Worm (Caenorhabditis elegans) whole organism, midembryonic: ENCODE results near the gene M70.1.

Experiments used
- T22C8.4 ChIP-seq: fragments of 200-800 bp; sonication (Bioruptor generic); IDR thresholded peaks from 2 replicates; pipeline ENCODE4 v1.3.6; 2022; ENCODE audit warnings: missing genetic modification characterization, missing compliant biosample characterization
- cog-1 ChIP-seq: sonication (generic microtip); optimal IDR thresholded peaks from 2 replicates; lab custom pipeline; 2016; ENCODE audit warnings: missing genetic modification characterization, missing compliant biosample characterization
- flt-1 ChIP-seq: fragments of 200-800 bp; sonication (Bioruptor generic); IDR thresholded peaks from 2 replicates; pipeline ENCODE4 v1.3.6; 2022; ENCODE audit warnings: missing genetic modification characterization, missing compliant biosample characterization
- klf-2 ChIP-seq: fragments of 200-800 bp; sonication (Bioruptor generic); conservative IDR thresholded peaks from 2 replicates; pipeline ENCODE4 v1.3.6; 2022; ENCODE audit warnings: missing genetic modification reagents, missing genetic modification characterization, missing compliant biosample characterization
- med-1 ChIP-seq: sonication (generic microtip); optimal IDR thresholded peaks from 2 replicates; lab custom pipeline; 2017; ENCODE audit warnings: missing genetic modification characterization, mild to moderate bottlenecking, missing compliant biosample characterization, antibody characterized with exemption, missing genetic modification reagents; ENCODE audit not compliant: insufficient read depth
- ref-1 ChIP-seq: fragments of 200-800 bp; sonication (Bioruptor generic); conservative IDR thresholded peaks from 2 replicates; pipeline ENCODE4 v1.3.6; 2022; ENCODE audit warnings: missing genetic modification reagents, missing genetic modification characterization, missing compliant biosample characterization
- tab-1 ChIP-seq: fragments of 200-800 bp; sonication (Bioruptor generic); IDR thresholded peaks from 2 replicates; pipeline ENCODE4 v1.3.6; 2022; ENCODE audit warnings: missing genetic modification characterization, missing compliant biosample characterization
- ztf-23 ChIP-seq: fragments of 200-800 bp; sonication (Bioruptor generic); IDR thresholded peaks from 2 replicates; pipeline ENCODE4 v1.3.6; 2022; ENCODE audit warnings: missing genetic modification reagents, missing genetic modification characterization, missing compliant biosample characterization
- ztf-29 ChIP-seq: fragments of 200-800 bp; sonication (Bioruptor generic); IDR thresholded peaks from 2 replicates; pipeline ENCODE4 v1.3.6; 2022; ENCODE audit warnings: missing genetic modification reagents, missing genetic modification characterization, missing compliant biosample characterization

- no peak for TF ChIP-seq ztf-23
- no peak for TF ChIP-seq ref-1
- TF ChIP-seq ztf-29 (GFP tag; lab: Robert Waterston, UW): no peak
- no peak for TF ChIP-seq flt-1 (GFP tag; lab: Robert Waterston, UW)
- no peak for TF ChIP-seq T22C8.4 (GFP tag; lab: Robert Waterston, UW)
- no peak for TF ChIP-seq tab-1
- TF ChIP-seq klf-2 (GFP tag; lab: Robert Waterston, UW): no peak
- no peak for TF ChIP-seq med-1 (GFP tag; lab: Kevin White, UChicago)
- TF ChIP-seq cog-1 (tag; lab: Kevin White, UChicago): no peak
Observed at ce11 chrIV:2223144-2223543, 22.5 kb upstream of the M70.1 start.
